Worm (Caenorhabditis elegans) whole organism, L3 larva: ENCODE measurements around the gene mat-2.

Experiments
- R02D3.7 ChIP-seq: fragments of 150-350 bp; optimal IDR thresholded peaks from 2 replicates; lab custom pipeline; 2014; ENCODE audit warnings: missing biosample characterization, missing genetic modification characterization
- ZK546.5 ChIP-seq: sonication (generic microtip); optimal IDR thresholded peaks from 2 replicates; lab custom pipeline; 2017; ENCODE audit warnings: missing biosample characterization, missing genetic modification characterization
- aly-2 ChIP-seq: fragments of 150-350 bp; optimal IDR thresholded peaks from 2 replicates; lab custom pipeline; 2014; ENCODE audit warnings: missing biosample characterization, missing genetic modification characterization
- ama-1 ChIP-seq: fragments of 150-350 bp; optimal IDR thresholded peaks from 2 replicates; lab custom pipeline; 2018
- ceh-16 ChIP-seq: sonication (generic microtip); optimal IDR thresholded peaks from 2 replicates; lab custom pipeline; 2017; ENCODE audit warnings: missing biosample characterization, missing genetic modification characterization
- ceh-28 ChIP-seq: fragments of 150-350 bp; optimal IDR thresholded peaks from 2 replicates; lab custom pipeline; 2014; ENCODE audit warnings: missing biosample characterization, missing genetic modification reagents, missing genetic modification characterization
- ceh-82 ChIP-seq: fragments of 150-350 bp; optimal IDR thresholded peaks from 2 replicates; lab custom pipeline; 2014; ENCODE audit warnings: missing biosample characterization, missing genetic modification characterization
- ceh-9 ChIP-seq: sonication (generic microtip); optimal IDR thresholded peaks from 2 replicates; lab custom pipeline; 2018; ENCODE audit warnings: missing biosample characterization, missing genetic modification characterization
- daf-12 ChIP-seq: fragments of 150-350 bp; optimal IDR thresholded peaks from 2 replicates; lab custom pipeline; 2014; ENCODE audit warnings: missing biosample characterization, missing genetic modification reagents, missing genetic modification characterization
- egl-27 ChIP-seq: sonication (generic microtip); optimal IDR thresholded peaks from 4 replicates; lab custom pipeline; 2017; ENCODE audit warnings: missing biosample characterization, missing genetic modification reagents, missing genetic modification characterization
- egl-5 ChIP-seq: fragments of 150-350 bp; optimal IDR thresholded peaks from 2 replicates; lab custom pipeline; 2017; ENCODE audit warnings: missing biosample characterization, missing genetic modification reagents, missing genetic modification characterization, inconsistent platforms
- elt-1 ChIP-seq: fragments of 150-350 bp; optimal IDR thresholded peaks from 2 replicates; lab custom pipeline; 2014; ENCODE audit warnings: missing biosample characterization, missing genetic modification characterization
- elt-2 ChIP-seq: sonication (generic microtip); optimal IDR thresholded peaks from 2 replicates; lab custom pipeline; 2016; ENCODE audit warnings: missing genetic modification reagents, mild to moderate bottlenecking, missing genetic modification characterization, missing compliant biosample characterization
- elt-3 ChIP-seq, 3 experiments: fragments of 150-350 bp in 1 of 3; sonication (generic microtip) in 2 of 3; optimal IDR thresholded peaks; 2 replicates in 2 of 3; 4 replicates in 1 of 3; lab custom pipeline; 2014 to 2017; ENCODE audit warnings: missing biosample characterization in 3 of 3, missing genetic modification characterization in 3 of 3
- eor-1 ChIP-seq, 2 experiments: fragments of 150-350 bp; optimal IDR thresholded peaks; 2 replicates each; lab custom pipeline; 2014 to 2018; ENCODE audit warnings: missing biosample characterization in 2 of 2, missing genetic modification characterization in 2 of 2
- fkh-10 ChIP-seq: sonication (generic microtip); optimal IDR thresholded peaks from 2 replicates; lab custom pipeline; 2017; ENCODE audit warnings: missing biosample characterization, missing genetic modification reagents, missing genetic modification characterization
- fkh-2 ChIP-seq: fragments of 150-350 bp; optimal IDR thresholded peaks from 2 replicates; lab custom pipeline; 2014; ENCODE audit warnings: missing biosample characterization, missing genetic modification reagents, missing genetic modification characterization
- fos-1 ChIP-seq: fragments of 150-350 bp; optimal IDR thresholded peaks from 2 replicates; lab custom pipeline; 2014; ENCODE audit warnings: missing biosample characterization, missing genetic modification characterization
- hmg-11 ChIP-seq: sonication (generic microtip); optimal IDR thresholded peaks from 2 replicates; lab custom pipeline; 2016; ENCODE audit warnings: missing genetic modification characterization, missing compliant biosample characterization
- jun-1 ChIP-seq: fragments of 150-350 bp; optimal IDR thresholded peaks from 2 replicates; lab custom pipeline; 2014; ENCODE audit warnings: missing biosample characterization, missing genetic modification reagents, missing genetic modification characterization
- lin-15B ChIP-seq: fragments of 150-350 bp; optimal IDR thresholded peaks from 2 replicates; lab custom pipeline; 2014; ENCODE audit warnings: missing biosample characterization, missing genetic modification characterization
- lin-39 ChIP-seq: fragments of 150-350 bp; optimal IDR thresholded peaks from 2 replicates; lab custom pipeline; 2018; ENCODE audit warnings: missing biosample characterization, missing genetic modification reagents, missing genetic modification characterization
- lsy-12 ChIP-seq: sonication (generic microtip); optimal IDR thresholded peaks from 2 replicates; lab custom pipeline; 2016; ENCODE audit warnings: mild to moderate bottlenecking, missing genetic modification characterization, missing compliant biosample characterization
- mdl-1 ChIP-seq: fragments of 150-350 bp; optimal IDR thresholded peaks from 2 replicates; lab custom pipeline; 2014; ENCODE audit warnings: missing biosample characterization, missing genetic modification characterization
- mml-1 ChIP-seq: fragments of 150-350 bp; sonication (generic microtip); optimal IDR thresholded peaks from 3 replicates; lab custom pipeline; 2014; ENCODE audit warnings: missing biosample characterization, missing genetic modification characterization
- nfya-1 ChIP-seq: sonication (generic microtip); optimal IDR thresholded peaks from 2 replicates; lab custom pipeline; 2017; ENCODE audit warnings: missing genetic modification characterization, mild to moderate bottlenecking, missing compliant biosample characterization, antibody characterized with exemption, moderate library complexity; ENCODE audit not compliant: insufficient read depth
- nhr-11 ChIP-seq: fragments of 150-350 bp; optimal IDR thresholded peaks from 2 replicates; lab custom pipeline; 2014; ENCODE audit warnings: missing biosample characterization, missing genetic modification characterization
- nhr-12 ChIP-seq: fragments of 150-350 bp; optimal IDR thresholded peaks from 2 replicates; lab custom pipeline; 2014; ENCODE audit warnings: missing biosample characterization, missing genetic modification characterization
- nhr-23 ChIP-seq: fragments of 150-350 bp; optimal IDR thresholded peaks from 2 replicates; lab custom pipeline; 2014; ENCODE audit warnings: missing biosample characterization, missing genetic modification reagents, missing genetic modification characterization
- nhr-237 ChIP-seq: fragments of 150-350 bp; optimal IDR thresholded peaks from 2 replicates; lab custom pipeline; 2014; ENCODE audit warnings: missing biosample characterization, missing genetic modification characterization
- nhr-25 ChIP-seq: sonication (generic microtip); optimal IDR thresholded peaks from 2 replicates; lab custom pipeline; 2017; ENCODE audit warnings: missing biosample characterization, missing genetic modification characterization
- nhr-28 ChIP-seq: fragments of 150-350 bp; optimal IDR thresholded peaks from 2 replicates; lab custom pipeline; 2014; ENCODE audit warnings: missing biosample characterization, missing genetic modification characterization
- nhr-43 ChIP-seq: sonication (generic microtip); optimal IDR thresholded peaks from 2 replicates; lab custom pipeline; 2016; ENCODE audit warnings: mild to moderate bottlenecking, missing genetic modification characterization, missing compliant biosample characterization; ENCODE audit not compliant: poor library complexity, severe bottlenecking
- nhr-67 ChIP-seq: fragments of 150-350 bp; optimal IDR thresholded peaks from 2 replicates; lab custom pipeline; 2014; ENCODE audit warnings: missing biosample characterization, missing genetic modification characterization
- nhr-76 ChIP-seq: fragments of 150-350 bp; sonication (generic microtip); optimal IDR thresholded peaks from 5 replicates; lab custom pipeline; 2014; ENCODE audit warnings: missing biosample characterization, missing genetic modification characterization
- nhr-77 ChIP-seq: fragments of 150-350 bp; optimal IDR thresholded peaks from 2 replicates; lab custom pipeline; 2014; ENCODE audit warnings: missing biosample characterization, missing genetic modification characterization
- pha-4 ChIP-seq: fragments of 150-350 bp; optimal IDR thresholded peaks from 2 replicates; lab custom pipeline; 2014; ENCODE audit warnings: missing biosample characterization, missing genetic modification reagents, missing genetic modification characterization
- pqm-1 ChIP-seq: fragments of 150-350 bp; optimal IDR thresholded peaks from 2 replicates; lab custom pipeline; 2017; ENCODE audit warnings: missing biosample characterization, missing genetic modification characterization, inconsistent platforms
- sea-2 ChIP-seq: fragments of 150-350 bp; sonication (generic microtip); optimal IDR thresholded peaks from 4 replicates; lab custom pipeline; 2014; ENCODE audit warnings: missing biosample characterization, missing genetic modification reagents, missing genetic modification characterization
- skn-1 ChIP-seq: fragments of 150-350 bp; optimal IDR thresholded peaks from 2 replicates; lab custom pipeline; 2014; ENCODE audit warnings: missing biosample characterization, missing genetic modification characterization
- snpc-4 ChIP-seq: fragments of 150-350 bp; optimal IDR thresholded peaks from 2 replicates; lab custom pipeline; 2014; ENCODE audit warnings: missing biosample characterization, missing genetic modification characterization
- tbx-2 ChIP-seq: sonication (generic microtip); optimal IDR thresholded peaks from 2 replicates; lab custom pipeline; 2016; ENCODE audit warnings: mild to moderate bottlenecking, missing genetic modification characterization, missing compliant biosample characterization
- unc-39 ChIP-seq: sonication (generic microtip); optimal IDR thresholded peaks from 4 replicates; lab custom pipeline; 2017; ENCODE audit warnings: missing biosample characterization, missing genetic modification characterization
- unc-62 ChIP-seq: fragments of 150-350 bp; sonication (generic microtip); optimal IDR thresholded peaks from 4 replicates; lab custom pipeline; 2014; ENCODE audit warnings: missing biosample characterization, missing genetic modification reagents, missing genetic modification characterization
- zag-1 ChIP-seq: fragments of 150-350 bp; optimal IDR thresholded peaks from 2 replicates; lab custom pipeline; 2014; ENCODE audit warnings: missing biosample characterization, missing genetic modification characterization
- ztf-11 ChIP-seq: fragments of 150-350 bp; optimal IDR thresholded peaks from 2 replicates; lab custom pipeline; 2014; ENCODE audit warnings: missing biosample characterization, missing genetic modification characterization
- ztf-4 ChIP-seq: fragments of 150-350 bp; optimal IDR thresholded peaks from 2 replicates; lab custom pipeline; 2014; ENCODE audit warnings: missing biosample characterization, missing genetic modification characterization

The mat-2 gene

ce11 chrII:11157660-11158059 is 45.1 kb downstream of the mat-2 start:
- no peak for TF ChIP-seq ama-1 (lab: Kevin White, UChicago)
- no peak for TF ChIP-seq daf-12 (tag; lab: Kevin White, UChicago)
- no peak for TF ChIP-seq zag-1
- no peak for TF ChIP-seq ceh-28 (tag; lab: Kevin White, UChicago)
- TF ChIP-seq ceh-9 (tag; lab: Kevin White, UChicago), result no peak
- no peak for TF ChIP-seq tbx-2 (tag; lab: Kevin White, UChicago)
- TF ChIP-seq nhr-23 (tag; lab: Kevin White, UChicago), result no peak
- no peak for TF ChIP-seq fkh-2 (tag; lab: Kevin White, UChicago)
- no peak for TF ChIP-seq nhr-67 (tag; lab: Kevin White, UChicago)
- peak; percentile 32 for TF ChIP-seq jun-1 (tag; lab: Kevin White, UChicago)
- TF ChIP-seq nhr-12 (tag; lab: Kevin White, UChicago), result no peak
- TF ChIP-seq fkh-10 (GFP tag; lab: Kevin White, UChicago), result no peak
- TF ChIP-seq pqm-1 (tag; lab: Kevin White, UChicago), result no peak
- peak; percentile 3 for TF ChIP-seq R02D3.7 (tag; lab: Kevin White, UChicago)
- TF ChIP-seq elt-1 (tag; lab: Kevin White, UChicago), result no peak
- no peak for TF ChIP-seq nhr-77 (tag; lab: Kevin White, UChicago)
- peak; percentile 42 for TF ChIP-seq nhr-25 (tag; lab: Kevin White, UChicago)
- TF ChIP-seq unc-62 (GFP tag; lab: Kevin White, UChicago), result peak; percentile 11
- no peak for TF ChIP-seq sea-2 (GFP tag; lab: Kevin White, UChicago)
- TF ChIP-seq lin-15B (tag; lab: Kevin White, UChicago), result no peak
- TF ChIP-seq lsy-12, result no peak
- TF ChIP-seq elt-2 (tag; lab: Kevin White, UChicago), result peak; percentile 56
- TF ChIP-seq nhr-28 (tag; lab: Kevin White, UChicago), result no peak
- peak; percentile 12 for TF ChIP-seq ceh-82
- TF ChIP-seq egl-5 (tag; lab: Kevin White, UChicago), result no peak
- no peak for TF ChIP-seq aly-2 (tag; lab: Kevin White, UChicago)
- peak; percentile 3 for TF ChIP-seq snpc-4 (tag; lab: Kevin White, UChicago)
- peak; percentile 33 for TF ChIP-seq nhr-43 (tag; lab: Kevin White, UChicago)
- no peak for TF ChIP-seq skn-1 (tag; lab: Kevin White, UChicago)
- no peak for TF ChIP-seq elt-3 (tag; optimal IDR thresholded peaks at IDR 0.05; lab: Kevin White, UChicago)
- no peak for TF ChIP-seq ZK546.5 (tag; lab: Kevin White, UChicago)
- TF ChIP-seq ztf-4 (tag; lab: Kevin White, UChicago), result no peak
- no peak for TF ChIP-seq nhr-11 (tag; lab: Kevin White, UChicago)
- peak; percentile 77 for TF ChIP-seq hmg-11 (tag; lab: Kevin White, UChicago)
- no peak for TF ChIP-seq ztf-11
- no peak for TF ChIP-seq unc-39
- TF ChIP-seq mdl-1 (tag; lab: Kevin White, UChicago), result no peak
- TF ChIP-seq fos-1, result no peak
- no peak for TF ChIP-seq mml-1 (tag; lab: Kevin White, UChicago)
- TF ChIP-seq egl-27 (tag; lab: Kevin White, UChicago), result no peak
- TF ChIP-seq ceh-16 (tag; lab: Kevin White, UChicago), result no peak
- TF ChIP-seq nhr-237 (tag; lab: Kevin White, UChicago), result no peak
- peak; percentile 58 for TF ChIP-seq lin-39 (tag; lab: Kevin White, UChicago)
- TF ChIP-seq pha-4, result peak; percentile 12
- TF ChIP-seq nhr-76 (tag; lab: Kevin White, UChicago), result no peak
- no peak for TF ChIP-seq eor-1 (tag; optimal IDR thresholded peaks at IDR 0.05; lab: Kevin White, UChicago)
- peak; percentile 42 for TF ChIP-seq nfya-1 (tag; lab: Kevin White, UChicago)
